Fruit fly (Drosophila melanogaster) whole organism, adult: Measurements from ENCODE around the gene CG45081.

Experiments used
- CG11617 ChIP-seq: fragments of 200-800 bp; sonication (Bioruptor generic); optimal IDR thresholded peaks from 2 replicates; lab custom pipeline; 2017; ENCODE audit warnings: mild to moderate bottlenecking, missing biosample characterization, missing genetic modification reagents, missing genetic modification characterization
- CG12768 ChIP-seq: fragments of 200-800 bp; sonication (Bioruptor generic); optimal IDR thresholded peaks from 2 replicates; lab custom pipeline; 2017; ENCODE audit warnings: missing biosample characterization, missing genetic modification characterization, mild to moderate bottlenecking, moderate library complexity, missing genetic modification reagents
- CG14711 ChIP-seq: fragments of 200-800 bp; sonication (Bioruptor generic); optimal IDR thresholded peaks from 2 replicates; lab custom pipeline; 2018; ENCODE audit warnings: missing biosample characterization, mild to moderate bottlenecking, missing genetic modification characterization, moderate library complexity
- CG1620 ChIP-seq: fragments of 200-800 bp; sonication (Bioruptor generic); optimal IDR thresholded peaks from 2 replicates; lab custom pipeline; 2016; ENCODE audit warnings: missing biosample characterization, missing genetic modification characterization
- CG33017 ChIP-seq: fragments of 200-800 bp; sonication (Bioruptor generic); optimal IDR thresholded peaks from 2 replicates; lab custom pipeline; 2018; ENCODE audit warnings: missing biosample characterization, mild to moderate bottlenecking, missing genetic modification characterization, moderate library complexity
- CG5204 ChIP-seq: fragments of 200-800 bp; sonication (Bioruptor generic); optimal IDR thresholded peaks from 2 replicates; lab custom pipeline; 2016; ENCODE audit warnings: missing biosample characterization, missing genetic modification characterization
- CG7045 ChIP-seq: fragments of 200-800 bp; sonication (Bioruptor generic); optimal IDR thresholded peaks from 2 replicates; lab custom pipeline; 2017; ENCODE audit warnings: missing biosample characterization, mild to moderate bottlenecking, missing genetic modification characterization
- CG7101 ChIP-seq: fragments of 200-800 bp; sonication (Bioruptor generic); optimal IDR thresholded peaks from 2 replicates; lab custom pipeline; 2018; ENCODE audit warnings: missing biosample characterization, mild to moderate bottlenecking, missing genetic modification characterization, moderate library complexity
- Clk ChIP-seq: fragments of 200-800 bp; sonication (Bioruptor generic); optimal IDR thresholded peaks from 2 replicates; lab custom pipeline; 2017; ENCODE audit warnings: missing biosample characterization, missing genetic modification characterization
- Crg-1 ChIP-seq: fragments of 200-800 bp; sonication (Bioruptor generic); optimal IDR thresholded peaks from 2 replicates; lab custom pipeline; 2016; ENCODE audit warnings: missing biosample characterization, missing genetic modification characterization
- Hr96 ChIP-seq: fragments of 200-800 bp; sonication (Bioruptor generic); optimal IDR thresholded peaks from 2 replicates; lab custom pipeline; 2016; ENCODE audit warnings: missing biosample characterization, missing genetic modification characterization
- Mnt ChIP-seq: fragments of 200-800 bp; sonication (Bioruptor generic); optimal IDR thresholded peaks from 2 replicates; lab custom pipeline; 2016; ENCODE audit warnings: missing biosample characterization, mild to moderate bottlenecking, missing genetic modification characterization
- bab1 ChIP-seq: fragments of 200-800 bp; sonication (Bioruptor generic); optimal IDR thresholded peaks from 3 replicates; lab custom pipeline; 2019; ENCODE audit warnings: missing biosample characterization, mild to moderate bottlenecking, missing genetic modification characterization, moderate library complexity
- cic ChIP-seq: fragments of 200-800 bp; sonication (Bioruptor generic); optimal IDR thresholded peaks from 2 replicates; lab custom pipeline; 2017; ENCODE audit warnings: missing biosample characterization, mild to moderate bottlenecking, missing genetic modification characterization, moderate library complexity
- cnc ChIP-seq, 2 experiments: fragments of >200 bp; optimal IDR thresholded peaks; 2 replicates each; lab custom pipeline; 2017
- kay ChIP-seq: fragments of 200-800 bp; sonication (Bioruptor generic); peaks from one replicate; lab custom pipeline; 2016; ENCODE audit warnings: missing biosample characterization, missing genetic modification characterization, borderline replicate concordance
- ovo ChIP-seq: fragments of 200-800 bp; sonication (Bioruptor generic); optimal IDR thresholded peaks from 2 replicates; lab custom pipeline; 2016; ENCODE audit warnings: missing biosample characterization, missing genetic modification characterization
- pad ChIP-seq: fragments of 200-800 bp; sonication (Bioruptor generic); optimal IDR thresholded peaks from 3 replicates; lab custom pipeline; 2017; ENCODE audit warnings: missing biosample characterization, missing genetic modification characterization, mild to moderate bottlenecking, moderate library complexity, missing genetic modification reagents
- tj ChIP-seq: fragments of 200-800 bp; sonication (Bioruptor generic); optimal IDR thresholded peaks from 3 replicates; lab custom pipeline; 2017; ENCODE audit warnings: missing biosample characterization, mild to moderate bottlenecking, missing genetic modification characterization, moderate library complexity
- toe ChIP-seq: fragments of 200-800 bp; sonication (Bioruptor generic); optimal IDR thresholded peaks from 2 replicates; lab custom pipeline; 2016; ENCODE audit warnings: missing biosample characterization, missing genetic modification characterization

The CG45081 gene

DNA sequence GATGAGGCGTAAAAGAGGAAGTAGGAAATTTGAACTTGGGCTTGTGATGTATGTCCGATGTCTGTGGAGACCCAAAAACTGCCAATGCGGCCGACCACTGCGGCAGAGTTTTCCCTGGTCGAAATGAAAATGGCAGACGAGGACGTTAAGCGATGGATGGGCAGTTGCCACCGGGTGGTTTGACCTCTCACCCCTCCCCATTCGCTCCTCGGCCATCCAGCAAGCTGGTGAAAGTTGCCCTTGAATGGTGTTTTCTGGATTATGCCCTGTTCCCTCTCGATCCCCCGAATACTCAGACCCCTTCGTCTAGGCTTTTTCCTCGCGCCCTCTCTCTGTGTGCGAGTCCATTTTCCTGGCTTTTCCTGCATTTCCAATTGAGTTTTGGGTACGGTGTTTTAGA is 34.3 kb upstream of the CG45081 start:
- no peak for TF ChIP-seq pad
- no peak for TF ChIP-seq CG14711 (tag; lab: Kevin White, UChicago)
- TF ChIP-seq tj (GFP tag; lab: Kevin White, UChicago), result no peak
- no peak for TF ChIP-seq Hr96
- TF ChIP-seq bab1 (GFP tag; lab: Kevin White, UChicago), result no peak
- TF ChIP-seq CG7101, result no peak
- no peak for TF ChIP-seq cnc (optimal IDR thresholded peaks at IDR 0.05; lab: Kevin White, UChicago)
- no peak for TF ChIP-seq kay (GFP tag; lab: Kevin White, UChicago)
- TF ChIP-seq Mnt (GFP tag; lab: Kevin White, UChicago), result no peak
- TF ChIP-seq ovo (GFP tag; lab: Kevin White, UChicago), result no peak
- TF ChIP-seq Crg-1, result no peak
- TF ChIP-seq CG1620 (GFP tag; lab: Kevin White, UChicago), result no peak
- TF ChIP-seq CG11617, result no peak
- TF ChIP-seq CG33017 (tag; lab: Kevin White, UChicago), result no peak

DNA sequence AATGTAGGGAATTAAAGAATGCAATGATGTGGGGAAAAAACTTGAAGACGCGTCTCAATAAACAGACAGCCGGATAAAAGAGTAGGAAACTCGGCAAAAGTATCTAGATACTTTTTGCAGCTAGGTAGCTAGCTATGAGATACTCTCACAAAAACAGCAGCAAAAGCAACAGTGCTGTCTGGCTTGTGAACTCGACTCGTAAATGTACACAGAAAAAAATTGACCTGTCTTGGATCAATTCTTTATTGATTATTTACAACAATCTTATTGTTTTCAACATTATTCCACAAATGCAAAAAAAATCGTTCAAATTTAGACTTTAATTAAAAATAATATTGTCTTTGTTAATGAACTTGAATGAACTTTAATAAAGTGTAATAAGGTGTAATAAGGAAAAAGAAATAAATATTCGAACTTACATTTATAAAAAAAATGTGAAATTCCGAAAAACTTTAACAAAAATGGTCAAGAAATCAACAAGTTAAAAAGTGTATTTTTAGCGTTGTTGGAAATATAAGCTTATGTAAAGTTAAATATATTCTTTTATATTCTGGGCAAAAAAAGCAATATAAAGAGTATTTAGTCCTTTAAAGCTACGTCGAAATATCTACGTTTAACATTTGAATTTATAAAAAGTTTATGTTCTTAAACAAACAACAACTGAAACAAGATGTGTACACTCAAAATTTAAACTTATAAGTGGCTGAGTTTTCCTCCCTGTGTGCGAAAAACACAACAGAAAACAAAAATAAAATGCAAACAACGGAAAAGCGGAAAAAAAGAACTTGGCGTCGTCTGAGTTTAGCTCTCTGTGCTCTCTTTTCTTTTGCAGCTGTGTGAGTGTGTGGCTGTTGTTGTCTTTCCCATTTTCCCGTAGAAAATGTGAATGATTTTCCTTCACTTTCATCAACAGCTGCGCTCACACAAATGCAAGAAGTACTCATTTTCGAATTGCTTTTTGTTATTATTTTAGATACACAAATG is 31.8 kb upstream of the CG45081 start:
- TF ChIP-seq cic (GFP tag; lab: Kevin White, UChicago) (no peak), CG7101 (no peak), CG12768 (GFP tag; lab: Kevin White, UChicago) (no peak), Mnt (GFP tag; lab: Kevin White, UChicago) (no peak), bab1 (GFP tag; lab: Kevin White, UChicago) (no peak), Hr96 (no peak), CG7045 (GFP tag; lab: Kevin White, UChicago) (no peak), CG14711 (tag; lab: Kevin White, UChicago) (no peak), CG1620 (GFP tag; lab: Kevin White, UChicago) (no peak), kay (GFP tag; lab: Kevin White, UChicago) (no peak), CG11617 (no peak), CG33017 (tag; lab: Kevin White, UChicago) (no peak), cnc (optimal IDR thresholded peaks at IDR 0.05; lab: Kevin White, UChicago) (no peak), ovo (GFP tag; lab: Kevin White, UChicago) (no peak), Crg-1 (no peak), Clk (GFP tag; lab: Kevin White, UChicago) (no peak), tj (GFP tag; lab: Kevin White, UChicago) (no peak), pad (no peak), CG5204 (no peak)

DNA sequence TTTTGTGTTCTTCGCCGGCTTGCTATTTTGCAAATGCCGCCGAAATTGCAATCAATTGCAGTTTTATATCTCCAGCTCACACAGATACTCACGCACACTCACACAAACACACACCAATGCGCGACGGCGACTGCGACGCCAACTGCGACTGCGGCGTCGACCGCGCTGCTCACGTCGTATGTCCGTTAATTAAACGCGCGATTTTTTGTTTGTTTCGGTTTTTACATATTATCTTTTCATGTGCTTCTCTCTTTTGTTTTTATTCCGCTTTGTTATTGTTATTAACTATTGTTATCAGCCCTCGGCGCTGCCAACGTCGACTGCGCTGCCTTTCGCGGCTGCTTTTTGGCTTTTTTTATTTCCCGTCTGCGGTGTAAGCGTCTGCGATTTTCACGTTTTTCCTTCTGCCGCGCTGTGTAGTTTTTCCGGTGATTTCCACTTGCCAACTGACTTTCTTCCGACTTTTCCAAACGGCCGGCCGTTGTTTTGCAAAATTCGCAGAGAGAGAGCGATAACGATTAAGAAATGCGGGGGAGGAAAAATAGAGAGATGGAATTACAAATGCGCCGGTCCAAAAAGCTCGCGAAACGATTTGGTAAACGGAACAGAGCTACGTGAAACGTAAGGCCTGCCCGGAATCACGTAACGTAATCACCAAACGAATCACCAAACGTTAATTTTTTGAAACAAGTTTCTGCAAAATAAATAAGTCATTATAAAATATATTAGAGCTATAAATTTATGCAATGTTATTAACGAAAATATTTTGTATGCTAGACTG is 30.7 kb upstream of the CG45081 start, which contains the start of gene fz2:
TSS of gene fz2 (minus strand) at position 452 of the 781 bp plus-strand sequence.
- TF ChIP-seq ovo (GFP tag; lab: Kevin White, UChicago), result no peak
- no peak for TF ChIP-seq toe (GFP tag; lab: Kevin White, UChicago)
- peak; percentile 13 for TF ChIP-seq cic (GFP tag; lab: Kevin White, UChicago)
- TF ChIP-seq pad, result no peak
- TF ChIP-seq CG33017 (tag; lab: Kevin White, UChicago), result no peak
- no peak for TF ChIP-seq CG1620 (GFP tag; lab: Kevin White, UChicago)
- TF ChIP-seq cnc (optimal IDR thresholded peaks at IDR 0.05; lab: Kevin White, UChicago), result no peak
- no peak for TF ChIP-seq Clk (GFP tag; lab: Kevin White, UChicago)
- no peak for TF ChIP-seq CG14711 (tag; lab: Kevin White, UChicago)
- TF ChIP-seq CG11617, result no peak
- peak; percentile 21 for TF ChIP-seq bab1 (GFP tag; lab: Kevin White, UChicago)
- no peak for TF ChIP-seq Hr96
- TF ChIP-seq tj (GFP tag; lab: Kevin White, UChicago), result peak; percentile 11
- TF ChIP-seq CG5204, result no peak
- no peak for TF ChIP-seq CG12768 (GFP tag; lab: Kevin White, UChicago)
- no peak for TF ChIP-seq CG7101
- TF ChIP-seq kay (GFP tag; lab: Kevin White, UChicago), result peak; percentile 91
- no peak for TF ChIP-seq Crg-1
- TF ChIP-seq CG7045 (GFP tag; lab: Kevin White, UChicago), result no peak
- TF ChIP-seq Mnt (GFP tag; lab: Kevin White, UChicago), result no peak

DNA sequence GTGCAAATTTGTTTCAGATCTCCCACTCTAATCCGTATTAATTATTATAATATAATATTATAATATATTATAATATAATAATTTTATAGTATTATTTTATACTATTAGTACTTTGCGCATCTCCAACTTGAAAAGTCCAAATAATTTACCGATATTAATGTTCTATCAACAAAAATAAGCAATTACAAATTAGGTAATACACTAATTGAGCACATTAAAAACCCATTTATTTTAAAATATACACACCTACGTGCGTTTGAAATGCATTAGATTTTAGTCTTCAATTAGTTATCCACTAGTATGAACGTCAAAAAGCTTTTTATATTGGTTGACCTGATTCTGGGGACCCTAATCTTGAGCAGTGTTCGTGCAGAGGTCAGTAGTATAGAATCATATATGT is 29.8 kb upstream of the CG45081 start, which contains the start of gene CG33647:
TSS of gene CG33647 (plus strand) at position 301 of the 400 bp plus-strand sequence.
- no peak for TF ChIP-seq Clk (GFP tag; lab: Kevin White, UChicago)
- TF ChIP-seq Hr96, result no peak
- no peak for TF ChIP-seq tj (GFP tag; lab: Kevin White, UChicago)
- no peak for TF ChIP-seq CG7101
- TF ChIP-seq CG1620 (GFP tag; lab: Kevin White, UChicago), result no peak
- no peak for TF ChIP-seq CG14711 (tag; lab: Kevin White, UChicago)
- no peak for TF ChIP-seq ovo (GFP tag; lab: Kevin White, UChicago)
- TF ChIP-seq pad, result no peak
- TF ChIP-seq cnc (optimal IDR thresholded peaks at IDR 0.05; lab: Kevin White, UChicago), result no peak
- no peak for TF ChIP-seq bab1 (GFP tag; lab: Kevin White, UChicago)
- no peak for TF ChIP-seq CG12768 (GFP tag; lab: Kevin White, UChicago)
- no peak for TF ChIP-seq CG7045 (GFP tag; lab: Kevin White, UChicago)
- TF ChIP-seq CG33017 (tag; lab: Kevin White, UChicago), result no peak
- no peak for TF ChIP-seq Mnt (GFP tag; lab: Kevin White, UChicago)
- TF ChIP-seq CG5204, result no peak
- TF ChIP-seq kay (GFP tag; lab: Kevin White, UChicago), result no peak
- no peak for TF ChIP-seq CG11617
- no peak for TF ChIP-seq Crg-1
